Worm (Caenorhabditis elegans) whole organism, mixed stage, embryonic: Measurements from ENCODE around the gene F58F9.9.

ENCODE experiments used
- M03D4.4 ChIP-seq: sonication (generic microtip); optimal IDR thresholded peaks from 2 replicates; lab custom pipeline; 2017; ENCODE audit warnings: mild to moderate bottlenecking, missing genetic modification characterization, missing compliant biosample characterization
- bed-3 ChIP-seq: fragments of 200-800 bp; sonication (Bioruptor generic); optimal IDR thresholded peaks from 3 replicates; lab custom pipeline; 2018; ENCODE audit warnings: mild to moderate bottlenecking, missing genetic modification characterization, moderate library complexity, missing compliant biosample characterization
- blmp-1 ChIP-seq: fragments of 150-350 bp; optimal IDR thresholded peaks from 2 replicates; lab custom pipeline; 2014; ENCODE audit warnings: missing biosample characterization, missing genetic modification characterization
- ceh-39 ChIP-seq: fragments of 150-350 bp; optimal IDR thresholded peaks from 2 replicates; lab custom pipeline; 2014; ENCODE audit warnings: missing biosample characterization, missing genetic modification characterization
- ceh-83 ChIP-seq: fragments of 200-800 bp; sonication (Bioruptor generic); optimal IDR thresholded peaks from 2 replicates; lab custom pipeline; 2018; ENCODE audit warnings: mild to moderate bottlenecking, missing genetic modification characterization, missing compliant biosample characterization
- ces-1 ChIP-seq: fragments of 150-350 bp; optimal IDR thresholded peaks from 2 replicates; lab custom pipeline; 2014; ENCODE audit warnings: missing biosample characterization, missing genetic modification reagents, missing genetic modification characterization
- drap-1 ChIP-seq: fragments of 200-800 bp; sonication (Bioruptor generic); optimal IDR thresholded peaks from 3 replicates; lab custom pipeline; 2018; ENCODE audit warnings: mild to moderate bottlenecking, missing genetic modification characterization, missing compliant biosample characterization
- elt-1 ChIP-seq: sonication (generic microtip); optimal IDR thresholded peaks from 2 replicates; lab custom pipeline; 2017; ENCODE audit warnings: missing genetic modification characterization, mild to moderate bottlenecking, missing compliant biosample characterization, antibody characterized with exemption, moderate library complexity, borderline replicate concordance; ENCODE audit not compliant: insufficient read depth
- elt-3 ChIP-seq: fragments of 150-350 bp; optimal IDR thresholded peaks from 2 replicates; lab custom pipeline; 2014; ENCODE audit warnings: missing biosample characterization, missing genetic modification characterization
- flh-1 ChIP-seq: fragments of 200-800 bp; sonication (Bioruptor generic); optimal IDR thresholded peaks from 2 replicates; lab custom pipeline; 2018; ENCODE audit warnings: mild to moderate bottlenecking, missing genetic modification characterization, moderate library complexity, missing compliant biosample characterization
- ham-2 ChIP-seq: fragments of 200-800 bp; sonication (Bioruptor generic); optimal IDR thresholded peaks from 2 replicates; lab custom pipeline; 2018; ENCODE audit warnings: mild to moderate bottlenecking, missing genetic modification characterization, missing compliant biosample characterization
- hlh-1 ChIP-seq: fragments of 150-350 bp; optimal IDR thresholded peaks from 2 replicates; lab custom pipeline; 2014; ENCODE audit warnings: missing biosample characterization, missing genetic modification reagents, missing genetic modification characterization
- lin-13 ChIP-seq: fragments of 150-350 bp; optimal IDR thresholded peaks from 2 replicates; lab custom pipeline; 2014; ENCODE audit warnings: missing biosample characterization, missing genetic modification characterization
- lin-32 ChIP-seq: fragments of 200-800 bp; sonication (Bioruptor generic); optimal IDR thresholded peaks from 2 replicates; lab custom pipeline; 2018; ENCODE audit warnings: mild to moderate bottlenecking, missing genetic modification characterization, missing compliant biosample characterization
- lsy-2 ChIP-seq: fragments of 150-350 bp; optimal IDR thresholded peaks from 2 replicates; lab custom pipeline; 2014; ENCODE audit warnings: missing biosample characterization, missing genetic modification characterization
- mab-5 ChIP-seq: fragments of 150-350 bp; optimal IDR thresholded peaks from 2 replicates; lab custom pipeline; 2014; ENCODE audit warnings: missing biosample characterization, missing genetic modification characterization
- mep-1 ChIP-seq: fragments of 150-350 bp; optimal IDR thresholded peaks from 2 replicates; lab custom pipeline; 2017; ENCODE audit warnings: missing biosample characterization, missing genetic modification reagents, missing genetic modification characterization, inconsistent platforms
- mls-2 ChIP-seq: sonication (generic microtip); optimal IDR thresholded peaks from 2 replicates; lab custom pipeline; 2016; ENCODE audit warnings: mild to moderate bottlenecking, missing genetic modification characterization, moderate library complexity, missing compliant biosample characterization
- nhr-12 ChIP-seq: fragments of 150-350 bp; optimal IDR thresholded peaks from 2 replicates; lab custom pipeline; 2014; ENCODE audit warnings: missing biosample characterization, missing genetic modification characterization
- nhr-237 ChIP-seq: fragments of 150-350 bp; optimal IDR thresholded peaks from 2 replicates; lab custom pipeline; 2014; ENCODE audit warnings: missing biosample characterization, missing genetic modification characterization
- nhr-76 ChIP-seq: sonication (generic microtip); optimal IDR thresholded peaks from 2 replicates; lab custom pipeline; 2017; ENCODE audit warnings: missing biosample characterization, missing genetic modification characterization
- pha-4 ChIP-seq: fragments of 150-350 bp; optimal IDR thresholded peaks from 2 replicates; lab custom pipeline; 2018; ENCODE audit warnings: missing biosample characterization, missing genetic modification reagents, missing genetic modification characterization
- sem-2 ChIP-seq: fragments of 200-800 bp; sonication (Bioruptor generic); optimal IDR thresholded peaks from 2 replicates; lab custom pipeline; 2018; ENCODE audit warnings: mild to moderate bottlenecking, missing genetic modification characterization, missing compliant biosample characterization
- snpc-4 ChIP-seq: fragments of 150-350 bp; optimal IDR thresholded peaks from 2 replicates; lab custom pipeline; 2014; ENCODE audit warnings: missing biosample characterization, missing genetic modification characterization
- sptf-1 ChIP-seq: sonication (generic microtip); optimal IDR thresholded peaks from 2 replicates; lab custom pipeline; 2017; ENCODE audit warnings: mild to moderate bottlenecking, missing genetic modification characterization, moderate library complexity, missing compliant biosample characterization
- tbx-8 ChIP-seq: fragments of 200-800 bp; sonication (Bioruptor generic); optimal IDR thresholded peaks from 2 replicates; lab custom pipeline; 2018; ENCODE audit warnings: mild to moderate bottlenecking, missing genetic modification characterization, moderate library complexity, missing compliant biosample characterization
- unc-120 ChIP-seq: sonication (generic microtip); optimal IDR thresholded peaks from 2 replicates; lab custom pipeline; 2017; ENCODE audit warnings: missing genetic modification characterization, missing compliant biosample characterization; ENCODE audit not compliant: poor library complexity, severe bottlenecking
- unc-62 ChIP-seq: fragments of 150-350 bp; optimal IDR thresholded peaks from 2 replicates; lab custom pipeline; 2014; ENCODE audit warnings: missing biosample characterization, missing genetic modification reagents, missing genetic modification characterization
- zip-8 ChIP-seq: fragments of 150-350 bp; optimal IDR thresholded peaks from 2 replicates; lab custom pipeline; 2014; ENCODE audit warnings: missing biosample characterization, missing genetic modification characterization
- ztf-11 ChIP-seq: fragments of 150-350 bp; optimal IDR thresholded peaks from 2 replicates; lab custom pipeline; 2014; ENCODE audit warnings: missing biosample characterization, missing genetic modification characterization

The F58F9.9 gene

DNA sequence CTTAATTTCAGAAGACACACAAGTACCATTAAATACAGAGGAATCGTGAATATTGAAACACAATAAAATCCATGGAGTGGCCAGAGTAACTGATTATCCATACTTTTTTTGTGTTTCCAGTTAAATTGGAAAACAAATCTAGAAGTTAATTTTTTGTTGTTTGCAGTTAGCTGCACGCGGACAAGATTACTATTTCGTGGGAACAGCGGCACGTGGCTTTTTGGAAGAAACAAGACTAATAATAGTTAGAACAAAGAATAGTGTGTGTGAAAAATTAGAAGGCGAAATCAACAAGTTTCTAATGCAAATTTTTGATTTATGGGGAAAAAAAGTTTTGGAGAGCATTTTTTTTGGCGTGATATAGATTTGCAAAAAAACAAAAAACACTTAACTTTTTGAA is 26.4 kb downstream of the F58F9.9 start, which contains the start of gene srv-29:
Gene srv-29 (minus strand): TSS at position 101 of the 400 bp plus-strand sequence.
- TF ChIP-seq ham-2 (GFP tag; lab: Kevin White, UChicago) = no peak
- no peak for TF ChIP-seq hlh-1 (tag; lab: Kevin White, UChicago)
- TF ChIP-seq mep-1 = no peak
- no peak for TF ChIP-seq ztf-11
- TF ChIP-seq elt-1 (tag; lab: Kevin White, UChicago) = no peak
- no peak for TF ChIP-seq mab-5 (tag; lab: Kevin White, UChicago)
- TF ChIP-seq lin-13 (tag; lab: Kevin White, UChicago) = no peak
- TF ChIP-seq ceh-39 (tag; lab: Kevin White, UChicago) = no peak
- TF ChIP-seq tbx-8 (GFP tag; lab: Kevin White, UChicago) = no peak
- TF ChIP-seq sptf-1 = no peak
- TF ChIP-seq nhr-12 = no peak
- no peak for TF ChIP-seq sem-2 (GFP tag; lab: Kevin White, UChicago)
- TF ChIP-seq ces-1 (GFP tag; lab: Kevin White, UChicago) = no peak
- no peak for TF ChIP-seq zip-8 (tag; lab: Kevin White, UChicago)
- TF ChIP-seq lsy-2 (tag; lab: Kevin White, UChicago) = no peak
- no peak for TF ChIP-seq nhr-76 (tag; lab: Kevin White, UChicago)
- TF ChIP-seq nhr-237 (tag; lab: Kevin White, UChicago) = no peak
- no peak for TF ChIP-seq snpc-4 (tag; lab: Kevin White, UChicago)
- no peak for TF ChIP-seq M03D4.4 (tag; lab: Kevin White, UChicago)

ce11 chrIV:6269346-6269745 is 29.3 kb downstream of the F58F9.9 start, which contains the start of gene srv-30:
Gene srv-30, minus strand, starts transcription at chrIV:6269446.
- TF ChIP-seq tbx-8 (GFP tag; lab: Kevin White, UChicago) (no peak), sem-2 (GFP tag; lab: Kevin White, UChicago) (no peak), ham-2 (GFP tag; lab: Kevin White, UChicago) (no peak), flh-1 (GFP tag; lab: Kevin White, UChicago) (no peak), elt-3 (no peak)

ce11 chrIV:6271923-6272322 is 31.8 kb downstream of the F58F9.9 start, which contains the start of gene srv-31:
Gene srv-31, minus strand, starts transcription at chrIV:6272023.
- TF ChIP-seq unc-120 (tag; lab: Kevin White, UChicago) (no peak), M03D4.4 (tag; lab: Kevin White, UChicago) (no peak), tbx-8 (GFP tag; lab: Kevin White, UChicago) (no peak), drap-1 (no peak), blmp-1 (no peak), sem-2 (GFP tag; lab: Kevin White, UChicago) (no peak)

- TF ChIP-seq unc-62 (GFP tag; lab: Kevin White, UChicago) (no peak), bed-3 (GFP tag; lab: Kevin White, UChicago) (no peak), unc-120 (tag; lab: Kevin White, UChicago) (no peak), drap-1 (no peak), lin-32 (GFP tag; lab: Kevin White, UChicago) (no peak), mls-2 (tag; lab: Kevin White, UChicago) (no peak), snpc-4 (tag; lab: Kevin White, UChicago) (no peak), ceh-83 (GFP tag; lab: Kevin White, UChicago) (no peak)
These were observed 35.6 kb downstream of the F58F9.9 start, which contains the start of the genes aat-4 and T13A10.1 for ce11 chrIV:6275671-6276209. Gene aat-4, minus strand, starts transcription at chrIV:6275721. Gene T13A10.1, plus strand, starts transcription at chrIV:6276081.

- TF ChIP-seq nhr-12 (no peak), flh-1 (GFP tag; lab: Kevin White, UChicago) (no peak), bed-3 (GFP tag; lab: Kevin White, UChicago) (no peak), lin-32 (GFP tag; lab: Kevin White, UChicago) (no peak), hlh-1 (tag; lab: Kevin White, UChicago) (no peak), mab-5 (tag; lab: Kevin White, UChicago) (no peak), pha-4 (tag; lab: Kevin White, UChicago) (no peak), elt-3 (no peak), elt-1 (tag; lab: Kevin White, UChicago) (no peak), ham-2 (GFP tag; lab: Kevin White, UChicago) (no peak), sptf-1 (no peak)
These were observed 39.3 kb downstream of the F58F9.9 start, which contains the start of gene sams-5 for ce11 chrIV:6279392-6279791. Gene sams-5, minus strand, starts transcription at chrIV:6279522.
